Fruit fly (Drosophila melanogaster): ENCODE results near the gene MCU.

Gene MCU

dm6 chr3L:6577313-6577852 is 26.8 kb downstream of the MCU start (continued):
- no peak for TF ChIP-seq Hr38 (GFP tag; optimal IDR thresholded peaks at IDR 0.05)
- no peak for TF ChIP-seq CG11294 (GFP tag; IDR thresholded peaks at IDR 0.05)
- TF ChIP-seq fkh (GFP tag; optimal IDR thresholded peaks at IDR 0.05), result no peak
- peak; percentile 6 for TF ChIP-seq Hr4 (GFP tag; optimal IDR thresholded peaks at IDR 0.05)
- no peak for TF ChIP-seq CG11902 (GFP tag; optimal IDR thresholded peaks at IDR 0.05)
- no peak for TF ChIP-seq CG10669 (GFP tag; optimal IDR thresholded peaks at IDR 0.05)
- TF ChIP-seq Smox (GFP tag; optimal IDR thresholded peaks at IDR 0.05), result no peak
- TF ChIP-seq CG6854 (GFP tag; optimal IDR thresholded peaks at IDR 0.05), result no peak
- no peak for TF ChIP-seq Sox15 (GFP tag; optimal IDR thresholded peaks at IDR 0.05)
- no peak for TF ChIP-seq CG4318 (GFP tag; optimal IDR thresholded peaks at IDR 0.05)
- peak; percentile 16 for TF ChIP-seq net (GFP tag; optimal IDR thresholded peaks at IDR 0.05)

- TF ChIP-seq acj6 (GFP tag; optimal IDR thresholded peaks at IDR 0.05), result no peak
- TF ChIP-seq Eip93F (GFP tag; optimal IDR thresholded peaks at IDR 0.05), result no peak
- TF ChIP-seq CG31627 (GFP tag; optimal IDR thresholded peaks at IDR 0.05), result no peak
- no peak for TF ChIP-seq dsx (GFP tag; optimal IDR thresholded peaks at IDR 0.05; ENCODE audit: poor library complexity, severe bottlenecking)
- no peak for TF ChIP-seq CG6276 (GFP tag; optimal IDR thresholded peaks at IDR 0.05)
- TF ChIP-seq CG11902 (GFP tag; optimal IDR thresholded peaks at IDR 0.05), result no peak
- no peak for TF ChIP-seq CG7368 (GFP tag; optimal IDR thresholded peaks at IDR 0.05)
- TF ChIP-seq Smox (GFP tag; optimal IDR thresholded peaks at IDR 0.05), result no peak
- TF ChIP-seq CG15336 (GFP tag; IDR thresholded peaks at IDR 0.05), result peak; percentile 76
- peak; percentile 63 for TF ChIP-seq Gug (GFP tag; IDR thresholded peaks at IDR 0.05)
- TF ChIP-seq CG8119 (GFP tag; IDR thresholded peaks at IDR 0.05), result peak; percentile 65
- TF ChIP-seq CG11762 (GFP tag; optimal IDR thresholded peaks at IDR 0.05; ENCODE audit: insufficient read depth), result no peak
- TF ChIP-seq Hr38 (GFP tag; optimal IDR thresholded peaks at IDR 0.05), result no peak
- TF ChIP-seq Lpt (GFP tag; optimal IDR thresholded peaks at IDR 0.05), result no peak
- no peak for TF ChIP-seq Eip78C (GFP tag)
- no peak for TF ChIP-seq CG9139 (GFP tag; optimal IDR thresholded peaks at IDR 0.05)
- TF ChIP-seq CG3919 (GFP tag; optimal IDR thresholded peaks at IDR 0.05), result no peak
- TF ChIP-seq Blimp-1 (GFP tag; optimal IDR thresholded peaks at IDR 0.05), result no peak
- no peak for TF ChIP-seq fd85E (GFP tag; optimal IDR thresholded peaks at IDR 0.05)
- TF ChIP-seq Hr4 (GFP tag; optimal IDR thresholded peaks at IDR 0.05), result peak; percentile 36
- peak; percentile 35 for TF ChIP-seq CG4318 (GFP tag; optimal IDR thresholded peaks at IDR 0.05)
- TF ChIP-seq CG3032 (tag; optimal IDR thresholded peaks at IDR 0.05), result no peak
- TF ChIP-seq achi (GFP tag; optimal IDR thresholded peaks at IDR 0.05), result peak; percentile 29
- TF ChIP-seq ss (GFP tag; optimal IDR thresholded peaks at IDR 0.05), result no peak
- peak; percentile 81; the same call in 2 of the 3 replicates for TF ChIP-seq eg (GFP tag; IDR thresholded peaks at IDR 0.05)
- no peak for TF ChIP-seq CG6854 (GFP tag; optimal IDR thresholded peaks at IDR 0.05)
- TF ChIP-seq CG6808 (GFP tag; optimal IDR thresholded peaks at IDR 0.05), result no peak
- TF ChIP-seq CG10631 (GFP tag; optimal IDR thresholded peaks at IDR 0.05), result peak; percentile 17
Observed at dm6 chr3L:6589429-6590062, 39.0 kb downstream of the MCU start, which contains the start of gene jv. TSS of gene jv (minus strand) at chr3L:6589479.

dm6 chr3L:6603266-6603734 is 52.8 kb downstream of the MCU start, which contains the start of the genes ndl and Rexo5:
TSS of gene ndl (minus strand) at chr3L:6603366.
TSS of gene Rexo5 (plus strand) at chr3L:6603684.
- TF ChIP-seq fd59A (GFP tag; optimal IDR thresholded peaks at IDR 0.05), result no peak
- no peak for TF ChIP-seq achi (GFP tag; optimal IDR thresholded peaks at IDR 0.05)
- no peak for TF ChIP-seq CG11902 (GFP tag; optimal IDR thresholded peaks at IDR 0.05)
- TF ChIP-seq Hr39 (GFP tag; optimal IDR thresholded peaks at IDR 0.05), result no peak
- TF ChIP-seq Gug (GFP tag; IDR thresholded peaks at IDR 0.05), result no peak
- TF ChIP-seq ss (GFP tag; optimal IDR thresholded peaks at IDR 0.05), result no peak
- TF ChIP-seq spab (GFP tag; optimal IDR thresholded peaks at IDR 0.05), result no peak
- TF ChIP-seq esn (GFP tag; optimal IDR thresholded peaks at IDR 0.05), result no peak
- TF ChIP-seq Hr38 (GFP tag; optimal IDR thresholded peaks at IDR 0.05), result no peak
- TF ChIP-seq Lpt (GFP tag; optimal IDR thresholded peaks at IDR 0.05), result no peak
- TF ChIP-seq Eip93F (GFP tag; optimal IDR thresholded peaks at IDR 0.05), result no peak
- no peak for TF ChIP-seq Sox15 (GFP tag; optimal IDR thresholded peaks at IDR 0.05)
- no peak for TF ChIP-seq CG15336 (GFP tag; IDR thresholded peaks at IDR 0.05)
- TF ChIP-seq CG32006 (GFP tag; optimal IDR thresholded peaks at IDR 0.05), result no peak
- no peak for TF ChIP-seq CG10669 (GFP tag; optimal IDR thresholded peaks at IDR 0.05)
- TF ChIP-seq lz (GFP tag; optimal IDR thresholded peaks at IDR 0.05), result no peak
- TF ChIP-seq CG4318 (GFP tag; optimal IDR thresholded peaks at IDR 0.05), result no peak
- no peak for TF ChIP-seq Met (GFP tag; optimal IDR thresholded peaks at IDR 0.05)
